Fruit fly (Drosophila melanogaster): ENCODE data around the gene sev.
A peak's percentile ranks its signal among the peaks of the same experiment; 100 is the strongest.
"Not testable (repeated sequence)": the region's sequence is repeated elsewhere in the genome, so short reads cannot be mapped to it uniquely, and the experiment has no call there.

Gene sev

DNA sequence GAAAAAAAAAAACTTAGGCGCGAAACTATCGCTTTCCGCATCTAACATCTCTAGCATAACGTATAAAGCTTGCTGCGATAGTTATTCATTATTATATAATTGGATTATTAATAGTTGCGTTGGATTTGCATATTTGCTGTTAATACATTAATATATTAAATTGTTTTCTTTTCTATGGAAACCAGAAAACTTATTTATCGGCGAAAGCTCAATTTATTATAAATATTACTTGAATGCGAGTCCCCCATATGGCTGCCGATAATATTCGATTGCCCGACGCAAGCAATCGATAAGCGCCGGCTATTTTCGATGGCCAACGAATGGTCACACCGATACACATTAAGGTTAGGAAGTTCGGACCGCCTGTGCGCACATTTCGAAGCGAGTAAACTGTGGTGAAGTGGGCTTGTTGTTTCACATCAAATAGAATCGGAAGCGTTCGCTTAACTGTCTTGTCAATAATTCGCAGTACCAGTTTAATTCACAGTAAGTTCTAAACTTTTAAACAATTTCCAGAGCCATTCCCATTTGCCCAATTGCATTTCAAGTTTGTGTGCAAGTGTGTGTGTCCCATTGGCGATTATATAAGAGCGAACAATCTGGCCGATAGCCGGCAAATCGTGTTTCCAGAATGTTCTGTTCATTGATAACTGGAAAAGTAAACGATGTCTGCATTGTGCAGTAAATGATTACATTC lies 22.2 kb upstream of the sev start, which contains the start of gene Hsp60A:
Gene Hsp60A, plus strand, starts transcription at position 335 of the 697 bp plus-strand sequence.
- TF ChIP-seq h (GFP tag; optimal IDR thresholded peaks at IDR 0.05) (peak; percentile 62), Vsx2 (GFP tag; optimal IDR thresholded peaks at IDR 0.05; ENCODE audit: partially characterized antibody) (no peak), Hr78 (GFP tag; optimal IDR thresholded peaks at IDR 0.05) (no peak), psq (GFP tag; optimal IDR thresholded peaks at IDR 0.05) (peak; percentile 31), foxo (GFP tag; optimal IDR thresholded peaks at IDR 0.05) (peak in 1 of 2 experiments; percentile 58), Abd-B (GFP tag; optimal IDR thresholded peaks at IDR 0.05) (no peak), br (GFP tag; optimal IDR thresholded peaks at IDR 0.05) (peak; percentile 41), usp (GFP tag; optimal IDR thresholded peaks at IDR 0.05) (no peak), dsf (GFP tag; optimal IDR thresholded peaks at IDR 0.05; ENCODE audit: borderline replicate concordance) (no peak), sv (GFP tag; optimal IDR thresholded peaks at IDR 0.05) (peak; percentile 43), Myc (optimal IDR thresholded peaks at IDR 0.05) (no peak), OdsH (GFP tag; optimal IDR thresholded peaks at IDR 0.05) (peak; percentile 48), dmrt93B (GFP tag; optimal IDR thresholded peaks at IDR 0.05) (no peak), CrebA (GFP tag; optimal IDR thresholded peaks at IDR 0.05; ENCODE audit: borderline replicate concordance) (no peak), pan (optimal IDR thresholded peaks at IDR 0.05) (no peak), sage (GFP tag; optimal IDR thresholded peaks at IDR 0.05) (peak; percentile 54), CG32264 (GFP tag; optimal IDR thresholded peaks at IDR 0.05) (no peak), ey (GFP tag; optimal IDR thresholded peaks at IDR 0.05) (peak; percentile 41), GATAd (GFP tag; optimal IDR thresholded peaks at IDR 0.05) (no peak), brk (GFP tag; optimal IDR thresholded peaks at IDR 0.05) (no peak), CG9705 (GFP tag; optimal IDR thresholded peaks at IDR 0.05) (no peak), Mio (GFP tag; optimal IDR thresholded peaks at IDR 0.05) (no peak), Hnf4 (GFP tag; optimal IDR thresholded peaks at IDR 0.05) (no peak), jim (GFP tag; optimal IDR thresholded peaks at IDR 0.05) (no peak), Dif (GFP tag; optimal IDR thresholded peaks at IDR 0.05; ENCODE audit: partially characterized antibody) (no peak), fru (GFP tag; optimal IDR thresholded peaks at IDR 0.05) (peak; percentile 38), HLH106 (tag; optimal IDR thresholded peaks at IDR 0.05) (peak; percentile 64), Rel (GFP tag; optimal IDR thresholded peaks at IDR 0.05) (no peak), Rel (tag; optimal IDR thresholded peaks at IDR 0.05) (no peak), Jra (GFP tag; optimal IDR thresholded peaks at IDR 0.05) (no peak), N (GFP tag; optimal IDR thresholded peaks at IDR 0.05) (no peak), Sp1 (GFP tag; optimal IDR thresholded peaks at IDR 0.05) (peak; percentile 48), Dfd (GFP tag; optimal IDR thresholded peaks at IDR 0.05) (no peak), tai (GFP tag; optimal IDR thresholded peaks at IDR 0.05) (no peak), lola (GFP tag; optimal IDR thresholded peaks at IDR 0.05) (no peak), dl (GFP tag; optimal IDR thresholded peaks at IDR 0.05; ENCODE audit: insufficient read depth in 1 of 2, partially characterized antibody in 2 of 2) (no peak), woc (GFP tag; optimal IDR thresholded peaks at IDR 0.05) (peak; percentile 39), rgr (GFP tag; optimal IDR thresholded peaks at IDR 0.05) (peak; percentile 34), Hr83 (GFP tag; optimal IDR thresholded peaks at IDR 0.05; ENCODE audit: poor library complexity, severe bottlenecking) (peak; percentile 8)

DNA sequence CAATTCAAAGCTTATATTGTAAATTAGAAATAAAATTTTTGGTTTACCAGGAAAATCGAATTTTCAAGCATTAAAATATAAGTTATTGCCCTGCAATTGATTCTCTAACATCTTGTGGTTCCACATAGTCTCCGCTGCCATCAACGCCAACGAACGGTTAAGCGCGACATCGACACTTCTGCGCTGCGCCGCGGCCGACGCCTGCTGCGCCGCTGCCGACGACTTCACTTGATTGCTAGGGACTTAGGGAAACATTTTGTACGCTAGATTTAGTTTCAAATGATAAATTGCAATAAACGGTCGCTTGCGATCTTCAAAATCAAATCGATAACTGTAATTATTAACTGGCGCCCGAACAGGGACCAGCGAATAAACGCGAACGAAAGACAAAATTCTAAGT lies 9.9 kb upstream of the sev start, which contains the start of gene CG42249:
Gene CG42249, plus strand, starts transcription at position 301 of the 400 bp plus-strand sequence.
- not testable (repeated sequence) for TF ChIP-seq dl (GFP tag; optimal IDR thresholded peaks at IDR 0.05; ENCODE audit: insufficient read depth in 1 of 2, partially characterized antibody in 2 of 2); dsf (GFP tag; optimal IDR thresholded peaks at IDR 0.05; ENCODE audit: borderline replicate concordance); brk (GFP tag; optimal IDR thresholded peaks at IDR 0.05)

Measured in whole organism, wandering third instar larva.